Worm (Caenorhabditis elegans) whole organism, L4 larva: ENCODE data around the gene dgk-2.

Source experiments
- D1046.2 ChIP-seq: fragments of 200-800 bp; sonication (Bioruptor generic); IDR thresholded peaks from 2 replicates; pipeline ENCODE4 v1.3.6; 2022; ENCODE audit warnings: missing genetic modification characterization, missing compliant biosample characterization
- F26F4.8 ChIP-seq: fragments of 200-800 bp; sonication (Bioruptor generic); conservative IDR thresholded peaks from 2 replicates; pipeline ENCODE4 v1.3.6; 2022; ENCODE audit warnings: missing genetic modification characterization, missing compliant biosample characterization
- F37D6.2 ChIP-seq: sonication (generic microtip); optimal IDR thresholded peaks from 2 replicates; lab custom pipeline; 2016; ENCODE audit warnings: mild to moderate bottlenecking, missing genetic modification characterization, missing compliant biosample characterization
- R02D3.7 ChIP-seq: fragments of 150-350 bp; sonication (generic microtip); optimal IDR thresholded peaks from 3 replicates; lab custom pipeline; 2014; ENCODE audit warnings: missing biosample characterization, missing genetic modification characterization
- T20F7.1 ChIP-seq: fragments of 200-800 bp; sonication (Bioruptor generic); optimal IDR thresholded peaks from 2 replicates; lab custom pipeline; 2018; ENCODE audit warnings: mild to moderate bottlenecking, missing genetic modification characterization, missing compliant biosample characterization
- aha-1 ChIP-seq: fragments of 150-350 bp; peaks from one replicate; lab custom pipeline; 2014; ENCODE audit warnings: missing biosample characterization, missing genetic modification characterization
- aly-2 ChIP-seq: sonication (generic microtip); optimal IDR thresholded peaks from 2 replicates; lab custom pipeline; 2018; ENCODE audit warnings: missing biosample characterization, missing genetic modification characterization
- ama-1 ChIP-seq: fragments of 150-350 bp; optimal IDR thresholded peaks from 2 replicates; lab custom pipeline; 2014; ENCODE audit warnings: inconsistent platforms, mixed read lengths
- ceh-28 ChIP-seq: fragments of 150-350 bp; optimal IDR thresholded peaks from 2 replicates; lab custom pipeline; 2014; ENCODE audit warnings: missing biosample characterization, missing genetic modification reagents, missing genetic modification characterization
- ceh-32 ChIP-seq: sonication (generic microtip); optimal IDR thresholded peaks from 2 replicates; lab custom pipeline; 2016; ENCODE audit warnings: mild to moderate bottlenecking, missing genetic modification characterization, missing compliant biosample characterization; ENCODE audit not compliant: poor library complexity
- ceh-44 ChIP-seq: fragments of 200-800 bp; sonication (Bioruptor generic); IDR thresholded peaks from 2 replicates; pipeline ENCODE4 v1.3.6; 2022; ENCODE audit warnings: missing genetic modification reagents, missing genetic modification characterization, missing compliant biosample characterization
- ceh-62 ChIP-seq: sonication (generic microtip); optimal IDR thresholded peaks from 2 replicates; lab custom pipeline; 2017; ENCODE audit warnings: missing biosample characterization, missing genetic modification characterization
- ctbp-1 ChIP-seq: fragments of 200-800 bp; sonication (Bioruptor generic); IDR thresholded peaks from 2 replicates; pipeline ENCODE4 v1.3.6; 2022; ENCODE audit warnings: missing genetic modification reagents, missing genetic modification characterization, missing compliant biosample characterization
- daf-16 ChIP-seq, 3 experiments: sonication (generic microtip); optimal IDR thresholded peaks; 2 replicates each; lab custom pipeline; 2016 to 2017; ENCODE audit warnings: missing genetic modification characterization in 3 of 3, missing genetic modification reagents in 3 of 3, mild to moderate bottlenecking in 2 of 3, missing compliant biosample characterization in 2 of 3, missing biosample characterization in 1 of 3, moderate library complexity in 1 of 3
- dmd-8 ChIP-seq: fragments of 200-800 bp; sonication (Bioruptor generic); IDR thresholded peaks from 2 replicates; pipeline ENCODE4 v1.3.6; 2022; ENCODE audit warnings: missing genetic modification characterization, missing compliant biosample characterization
- dmd-9 ChIP-seq: fragments of 200-800 bp; sonication (Bioruptor generic); IDR thresholded peaks from 2 replicates; pipeline ENCODE4 v1.3.6; 2022; ENCODE audit warnings: missing genetic modification reagents, missing genetic modification characterization, missing compliant biosample characterization
- dpl-1 ChIP-seq: fragments of 150-350 bp; optimal IDR thresholded peaks from 2 replicates; lab custom pipeline; 2014; ENCODE audit warnings: missing biosample characterization, missing genetic modification reagents, missing genetic modification characterization
- dve-1 ChIP-seq: sonication (generic microtip); optimal IDR thresholded peaks from 2 replicates; lab custom pipeline; 2017; ENCODE audit warnings: antibody characterized with exemption, mild to moderate bottlenecking, missing genetic modification characterization, missing compliant biosample characterization; ENCODE audit not compliant: insufficient read depth
- egl-27 ChIP-seq: sonication (generic microtip); optimal IDR thresholded peaks from 3 replicates; lab custom pipeline; 2017; ENCODE audit warnings: missing biosample characterization, missing genetic modification reagents, missing genetic modification characterization
- gei-8 ChIP-seq: fragments of 200-800 bp; sonication (Bioruptor generic); optimal IDR thresholded peaks from 2 replicates; lab custom pipeline; 2018; ENCODE audit warnings: mild to moderate bottlenecking, missing genetic modification characterization, missing compliant biosample characterization
- hlh-11 ChIP-seq: fragments of 200-800 bp; sonication (Bioruptor generic); optimal IDR thresholded peaks from 2 replicates; lab custom pipeline; 2018; ENCODE audit warnings: mild to moderate bottlenecking, missing genetic modification characterization, missing compliant biosample characterization
- hlh-30 ChIP-seq: sonication (generic microtip); optimal IDR thresholded peaks from 2 replicates; lab custom pipeline; 2017; ENCODE audit warnings: antibody characterized with exemption, mild to moderate bottlenecking, missing genetic modification characterization, missing compliant biosample characterization; ENCODE audit not compliant: insufficient read depth
- hmg-1.1 ChIP-seq: fragments of 200-800 bp; sonication (Bioruptor generic); IDR thresholded peaks from 2 replicates; pipeline ENCODE4 v1.3.6; 2022; ENCODE audit warnings: missing genetic modification reagents, missing genetic modification characterization, missing compliant biosample characterization
- lin-38 ChIP-seq: fragments of 200-800 bp; sonication (Bioruptor generic); IDR thresholded peaks from 2 replicates; pipeline ENCODE4 v1.3.6; 2022; ENCODE audit warnings: missing genetic modification reagents, missing genetic modification characterization, missing compliant biosample characterization
- lir-3 ChIP-seq: sonication (generic microtip); optimal IDR thresholded peaks from 2 replicates; lab custom pipeline; 2016; ENCODE audit warnings: mild to moderate bottlenecking, missing genetic modification characterization, missing compliant biosample characterization
- lsy-2 ChIP-seq, 2 experiments: fragments of 150-350 bp in 1 of 2; sonication (generic microtip) in 1 of 2; optimal IDR thresholded peaks; 2 replicates each; lab custom pipeline; 2014 to 2017; ENCODE audit warnings: missing biosample characterization in 2 of 2, missing genetic modification characterization in 2 of 2
- mdl-1 ChIP-seq, 2 experiments: fragments of 150-350 bp in 1 of 2; sonication (generic microtip) in 1 of 2; optimal IDR thresholded peaks; 2 replicates each; lab custom pipeline; 2014 to 2017; ENCODE audit warnings: missing biosample characterization in 2 of 2, missing genetic modification characterization in 2 of 2
- mdt-29 ChIP-seq: fragments of 200-800 bp; sonication (Bioruptor generic); IDR thresholded peaks from 2 replicates; pipeline ENCODE4 v1.3.6; 2022; ENCODE audit warnings: missing genetic modification reagents, missing genetic modification characterization, missing compliant biosample characterization
- mep-1 ChIP-seq: fragments of 150-350 bp; sonication (generic microtip); optimal IDR thresholded peaks from 3 replicates; lab custom pipeline; 2014; ENCODE audit warnings: missing biosample characterization, missing genetic modification characterization
- mes-2 ChIP-seq: sonication (generic microtip); optimal IDR thresholded peaks from 2 replicates; lab custom pipeline; 2016; ENCODE audit warnings: missing genotype, mild to moderate bottlenecking, missing genetic modification characterization, missing compliant biosample characterization; ENCODE audit not compliant: poor library complexity, severe bottlenecking
- mxl-3 ChIP-seq: fragments of 200-800 bp; sonication (Bioruptor generic); optimal IDR thresholded peaks from 2 replicates; lab custom pipeline; 2018; ENCODE audit warnings: mild to moderate bottlenecking, missing genetic modification characterization, missing compliant biosample characterization
- nhr-102 ChIP-seq: sonication (generic microtip); optimal IDR thresholded peaks from 2 replicates; lab custom pipeline; 2016; ENCODE audit warnings: mild to moderate bottlenecking, missing genetic modification characterization, moderate library complexity, missing compliant biosample characterization
- nhr-28 ChIP-seq: fragments of 150-350 bp; optimal IDR thresholded peaks from 2 replicates; lab custom pipeline; 2014; ENCODE audit warnings: missing biosample characterization, missing genetic modification characterization
- nhr-76 ChIP-seq: fragments of 150-350 bp; optimal IDR thresholded peaks from 2 replicates; lab custom pipeline; 2014; ENCODE audit warnings: missing biosample characterization, missing genetic modification characterization
- nhr-77 ChIP-seq: fragments of 150-350 bp; optimal IDR thresholded peaks from 2 replicates; lab custom pipeline; 2014; ENCODE audit warnings: missing biosample characterization, missing genetic modification characterization
- pha-4 ChIP-seq, 2 experiments: fragments of 150-350 bp in 1 of 2; fragments of 200-800 bp in 1 of 2; sonication (Bioruptor generic) in 1 of 2; IDR thresholded peaks in 1 of 2; optimal IDR thresholded peaks in 1 of 2; 2 replicates each; pipeline versions ENCODE4 v1.3.6 to Lab custom; 2014 to 2022; ENCODE audit warnings: missing genetic modification characterization in 2 of 2, missing genetic modification reagents in 2 of 2, missing biosample characterization in 1 of 2, missing compliant biosample characterization in 1 of 2
- php-3 ChIP-seq: fragments of 200-800 bp; sonication (Bioruptor generic); IDR thresholded peaks from 2 replicates; pipeline ENCODE4 v1.3.6; 2022; ENCODE audit warnings: missing genetic modification reagents, missing genetic modification characterization, missing compliant biosample characterization
- pqm-1 ChIP-seq: sonication (generic microtip); optimal IDR thresholded peaks from 2 replicates; lab custom pipeline; 2017; ENCODE audit warnings: missing biosample characterization, missing genetic modification characterization
- rbr-2 ChIP-seq: sonication (generic microtip); optimal IDR thresholded peaks from 2 replicates; lab custom pipeline; 2016; ENCODE audit warnings: missing genotype, missing genetic modification characterization, missing compliant biosample characterization
- snpc-1.2 ChIP-seq: fragments of 200-800 bp; sonication (Bioruptor generic); IDR thresholded peaks from 2 replicates; pipeline ENCODE4 v1.3.6; 2022; ENCODE audit warnings: missing genetic modification reagents, missing genetic modification characterization, missing compliant biosample characterization
- spr-1 ChIP-seq: sonication (generic microtip); optimal IDR thresholded peaks from 2 replicates; lab custom pipeline; 2016; ENCODE audit warnings: mild to moderate bottlenecking, missing genetic modification characterization, missing compliant biosample characterization
- spr-3 ChIP-seq: fragments of 200-800 bp; sonication (Bioruptor generic); optimal IDR thresholded peaks from 2 replicates; lab custom pipeline; 2018; ENCODE audit warnings: mild to moderate bottlenecking, missing genetic modification characterization, missing compliant biosample characterization
- unc-39 ChIP-seq: sonication (generic microtip); optimal IDR thresholded peaks from 2 replicates; lab custom pipeline; 2017; ENCODE audit warnings: missing biosample characterization, missing genetic modification characterization
- zag-1 ChIP-seq: fragments of 150-350 bp; optimal IDR thresholded peaks from 2 replicates; lab custom pipeline; 2014; ENCODE audit warnings: missing biosample characterization, missing genetic modification characterization
- zfp-3 ChIP-seq: fragments of 200-800 bp; sonication (Bioruptor generic); conservative IDR thresholded peaks from 2 replicates; pipeline ENCODE4 v1.3.6; 2022; ENCODE audit warnings: missing genetic modification reagents, missing genetic modification characterization, missing compliant biosample characterization
- zip-11 ChIP-seq: fragments of 200-800 bp; sonication (Bioruptor generic); IDR thresholded peaks from 2 replicates; pipeline ENCODE4 v1.3.6; 2022; ENCODE audit warnings: missing genetic modification characterization, missing compliant biosample characterization
- ztf-7 ChIP-seq: fragments of 150-350 bp; optimal IDR thresholded peaks from 2 replicates; lab custom pipeline; 2014; ENCODE audit warnings: missing biosample characterization, missing genetic modification characterization

dgk-2 gene

ce11 chrX:4462390-4462789 lies 41.8 kb downstream of the dgk-2 start, which contains the start of gene atg-16.1:
Gene atg-16.1 (minus strand): TSS chrX:4462465.
- TF ChIP-seq pqm-1 (tag; lab: Kevin White, UChicago) (peak; percentile 7), ztf-7 (tag; lab: Kevin White, UChicago) (peak; percentile 3), lsy-2 (tag; optimal IDR thresholded peaks at IDR 0.05; lab: Kevin White, UChicago) (peak in 1 of 2 experiments; percentile 80), daf-16 (GFP tag; optimal IDR thresholded peaks at IDR 0.05; lab: Kevin White, UChicago) (no peak), daf-16 (tag; optimal IDR thresholded peaks at IDR 0.05; lab: Kevin White, UChicago) (peak; percentile 47), dmd-9 (GFP tag; lab: Robert Waterston, UW) (no peak), nhr-102 (tag; lab: Kevin White, UChicago) (no peak), hmg-1.1 (GFP tag; lab: Robert Waterston, UW) (peak; percentile 33; the same call in 1 of the 2 replicates), hlh-11 (tag; lab: Kevin White, UChicago) (peak; percentile 29), ceh-44 (GFP tag; lab: Robert Waterston, UW) (no peak), zfp-3 (GFP tag; lab: Robert Waterston, UW) (no peak), mes-2 (tag; lab: Kevin White, UChicago) (peak; percentile 75), mdl-1 (tag; optimal IDR thresholded peaks at IDR 0.05; lab: Kevin White, UChicago) (peak in 1 of 2 experiments; percentile 59), dve-1 (tag; lab: Kevin White, UChicago) (peak; percentile 70), pha-4 (GFP tag; IDR thresholded peaks at IDR 0.05; lab: Robert Waterston, UW) (no peak), pha-4 (tag; optimal IDR thresholded peaks at IDR 0.05; lab: Kevin White, UChicago) (peak; percentile 54), dmd-8 (GFP tag; lab: Robert Waterston, UW) (no peak), mxl-3 (GFP tag; lab: Kevin White, UChicago) (peak; percentile 29), F37D6.2 (tag; lab: Kevin White, UChicago) (no peak), aha-1 (tag; lab: Kevin White, UChicago) (peak; percentile 49), hlh-30 (tag; lab: Kevin White, UChicago) (peak; percentile 93), nhr-77 (tag; lab: Kevin White, UChicago) (peak; percentile 13), nhr-28 (tag; lab: Kevin White, UChicago) (peak; percentile 87), php-3 (GFP tag; lab: Robert Waterston, UW) (no peak), lin-38 (GFP tag; lab: Robert Waterston, UW) (peak; percentile 95), rbr-2 (tag; lab: Kevin White, UChicago) (peak; percentile 52), T20F7.1 (peak; percentile 73), mep-1 (tag; lab: Kevin White, UChicago) (peak; percentile 67), dpl-1 (GFP tag; lab: Kevin White, UChicago) (peak; percentile 45)

- TF ChIP-seq spr-1 (no peak), spr-3 (GFP tag; lab: Kevin White, UChicago) (no peak), gei-8 (GFP tag; lab: Kevin White, UChicago) (no peak), pha-4 (GFP tag; IDR thresholded peaks at IDR 0.05; lab: Robert Waterston, UW) (no peak), pha-4 (tag; optimal IDR thresholded peaks at IDR 0.05; lab: Kevin White, UChicago) (no peak), php-3 (GFP tag; lab: Robert Waterston, UW) (0 out of 2 replicates have a peak, but pooled peaks have one; percentile 25), R02D3.7 (tag; lab: Kevin White, UChicago) (no peak), hlh-11 (tag; lab: Kevin White, UChicago) (peak; percentile 48), zip-11 (GFP tag; lab: Robert Waterston, UW) (no peak), lir-3 (tag; lab: Kevin White, UChicago) (no peak), ceh-44 (GFP tag; lab: Robert Waterston, UW) (no peak), ceh-32 (tag; lab: Kevin White, UChicago) (no peak), nhr-76 (tag; lab: Kevin White, UChicago) (no peak), egl-27 (tag; lab: Kevin White, UChicago) (no peak), ceh-28 (tag; lab: Kevin White, UChicago) (no peak), F26F4.8 (no peak), aly-2 (tag; lab: Kevin White, UChicago) (no peak), ztf-7 (tag; lab: Kevin White, UChicago) (no peak), snpc-1.2 (GFP tag; lab: Robert Waterston, UW) (no peak), ama-1 (no peak), aha-1 (tag; lab: Kevin White, UChicago) (peak; percentile 54), ctbp-1 (peak; percentile 35; the same call in 1 of the 2 replicates), mdt-29 (GFP tag; lab: Robert Waterston, UW) (no peak), zag-1 (tag; lab: Kevin White, UChicago) (no peak), ceh-62 (no peak), T20F7.1 (no peak), unc-39 (tag; lab: Kevin White, UChicago) (no peak), D1046.2 (GFP tag; lab: Robert Waterston, UW) (no peak)
These were observed 46.3 kb downstream of the dgk-2 start, which contains the start of gene aps-2 for ce11 chrX:4457853-4458322. Gene aps-2 (plus strand): TSS chrX:4458272.
